Worm (Caenorhabditis elegans): ENCODE measurements around the gene idpp-8.

The idpp-8 gene

ce11 chrII:10283145-10283544 lies 32.2 kb upstream of the idpp-8 start:
- TF ChIP-seq jun-1 (tag; optimal IDR thresholded peaks at IDR 0.05) (no peak), aha-1 (tag) (peak; percentile 69)

- no peak for TF ChIP-seq lir-3 (tag; optimal IDR thresholded peaks at IDR 0.05)
- peak in 1 of 2 experiments; percentile 98 for TF ChIP-seq unc-62 (GFP tag; optimal IDR thresholded peaks at IDR 0.05 in 1 of 2)
- no peak for TF ChIP-seq unc-62 (tag; optimal IDR thresholded peaks at IDR 0.05)
Observed at ce11 chrII:10284991-10285390, 30.4 kb upstream of the idpp-8 start.

ce11 chrII:10288926-10289325 lies 26.4 kb upstream of the idpp-8 start:
- TF ChIP-seq zip-11 (GFP tag; IDR thresholded peaks at IDR 0.05) (no peak), nhr-102 (tag; optimal IDR thresholded peaks at IDR 0.05) (no peak), hlh-11 (tag; optimal IDR thresholded peaks at IDR 0.05) (peak; percentile 48), mdl-1 (tag; optimal IDR thresholded peaks at IDR 0.05) (peak in 1 of 2 experiments; percentile 39), mxl-3 (GFP tag; optimal IDR thresholded peaks at IDR 0.05) (peak; percentile 78), lin-13 (GFP tag; optimal IDR thresholded peaks at IDR 0.05) (no peak), hlh-30 (tag; optimal IDR thresholded peaks at IDR 0.05; ENCODE audit: insufficient read depth) (peak; percentile 70)

- TF ChIP-seq set-16 (GFP tag; IDR thresholded peaks at IDR 0.05) (no peak), lin-29 (GFP tag; IDR thresholded peaks at IDR 0.05) (no peak), mdl-1 (tag; optimal IDR thresholded peaks at IDR 0.05) (peak in 1 of 2 experiments; percentile 51), egl-43 (GFP tag; IDR thresholded peaks at IDR 0.05) (no peak), hlh-30 (tag; optimal IDR thresholded peaks at IDR 0.05; ENCODE audit: insufficient read depth) (peak; percentile 46), dpl-1 (GFP tag; optimal IDR thresholded peaks at IDR 0.05) (no peak), ceh-62 (tag; optimal IDR thresholded peaks at IDR 0.05) (no peak), ZK546.5 (tag; optimal IDR thresholded peaks at IDR 0.05) (no peak), nhr-6 (tag; optimal IDR thresholded peaks at IDR 0.05) (no peak), ceh-82 (tag; optimal IDR thresholded peaks at IDR 0.05) (no peak), hif-1 (tag; optimal IDR thresholded peaks at IDR 0.05) (no peak), dmd-6 (GFP tag; IDR thresholded peaks at IDR 0.05) (peak; percentile 38), saeg-2 (GFP tag; IDR thresholded peaks at IDR 0.05) (no peak), nhr-237 (tag; optimal IDR thresholded peaks at IDR 0.05) (no peak), F10B5.3 (tag; optimal IDR thresholded peaks at IDR 0.05) (no peak), nhr-28 (tag; optimal IDR thresholded peaks at IDR 0.05) (peak; percentile 68), lsy-2 (tag; optimal IDR thresholded peaks at IDR 0.05) (peak in 1 of 2 experiments; percentile 37), tra-1 (GFP tag; IDR thresholded peaks at IDR 0.05) (peak; percentile 57; the same call in 1 of the 2 replicates), unc-62 (GFP tag; optimal IDR thresholded peaks at IDR 0.05 in 1 of 2) (peak in 1 of 2 experiments; percentile 81), unc-62 (tag; optimal IDR thresholded peaks at IDR 0.05) (no peak), ceh-20 (GFP tag; IDR thresholded peaks at IDR 0.05) (peak; percentile 34; the same call in 1 of the 2 replicates)
Observed at ce11 chrII:10294262-10294661, 21.1 kb upstream of the idpp-8 start.

- TF ChIP-seq mdt-29 (GFP tag; IDR thresholded peaks at IDR 0.05) (no peak), hlh-11 (tag; optimal IDR thresholded peaks at IDR 0.05) (peak; percentile 41), nhr-48 (tag; optimal IDR thresholded peaks at IDR 0.05) (no peak), Y5F2A.4 (GFP tag; optimal IDR thresholded peaks at IDR 0.05) (no peak), F44E2.7 (GFP tag; IDR thresholded peaks at IDR 0.05) (no peak), dmd-6 (GFP tag; IDR thresholded peaks at IDR 0.05) (no peak), dve-1 (tag; optimal IDR thresholded peaks at IDR 0.05; ENCODE audit: insufficient read depth) (no peak), zip-11 (GFP tag; IDR thresholded peaks at IDR 0.05) (no peak), daf-8 (GFP tag; IDR thresholded peaks at IDR 0.05) (no peak), nhr-10 (tag; optimal IDR thresholded peaks at IDR 0.05) (no peak), mdl-1 (tag; optimal IDR thresholded peaks at IDR 0.05) (no peak), fos-1 (tag; optimal IDR thresholded peaks at IDR 0.05) (no peak), vab-7 (GFP tag; IDR thresholded peaks at IDR 0.05) (no peak), F49E8.2 (tag; optimal IDR thresholded peaks at IDR 0.05; ENCODE audit: borderline replicate concordance) (no peak), ceh-20 (GFP tag; IDR thresholded peaks at IDR 0.05) (peak; percentile 37; the same call in 1 of the 2 replicates), lsy-2 (tag; optimal IDR thresholded peaks at IDR 0.05) (peak in 1 of 2 experiments; percentile 22), nhr-42 (GFP tag; IDR thresholded peaks at IDR 0.05) (no peak), hlh-30 (tag; optimal IDR thresholded peaks at IDR 0.05; ENCODE audit: insufficient read depth) (peak; percentile 64), mxl-2 (GFP tag; conservative IDR thresholded peaks at IDR 0.05) (no peak), ceh-62 (tag; optimal IDR thresholded peaks at IDR 0.05) (no peak), ces-1 (GFP tag; optimal IDR thresholded peaks at IDR 0.05) (no peak), F10B5.3 (tag; optimal IDR thresholded peaks at IDR 0.05) (no peak), dpl-1 (GFP tag; optimal IDR thresholded peaks at IDR 0.05) (no peak)
Observed at ce11 chrII:10300082-10300749, 15.1 kb upstream of the idpp-8 start, which contains the start of gene nep-26. Gene nep-26, minus strand, starts transcription at chrII:10300132.
